Worm (Caenorhabditis elegans): ENCODE data around the gene Y39B6A.29.

DNA sequence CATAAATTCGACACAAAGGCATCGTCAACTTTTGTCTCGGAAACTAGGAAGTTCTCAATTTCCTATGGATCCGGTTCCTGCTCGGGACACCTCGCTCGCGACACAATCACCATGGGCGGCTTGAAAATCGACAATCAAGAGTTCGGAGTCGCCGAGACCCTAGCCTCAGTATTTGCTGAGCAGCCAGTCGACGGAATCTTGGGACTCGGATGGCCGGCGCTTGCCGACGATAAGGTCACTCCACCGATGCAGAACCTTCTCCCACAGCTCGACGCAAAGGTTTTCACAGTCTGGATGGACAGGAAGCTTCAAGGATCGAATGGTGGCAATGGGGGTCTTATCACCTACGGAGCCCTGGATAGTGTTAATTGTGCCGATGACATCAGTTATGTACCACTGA lies 22.9 kb upstream of the Y39B6A.29 start:
- TF ChIP-seq fkh-10 (GFP tag; optimal IDR thresholded peaks at IDR 0.05), result no peak
- no peak for TF ChIP-seq skn-1 (tag; optimal IDR thresholded peaks at IDR 0.05)
- TF ChIP-seq nhr-28 (tag; optimal IDR thresholded peaks at IDR 0.05), result no peak
